Worm (Caenorhabditis elegans) whole organism, L4 larva: ENCODE measurements around the gene B0034.4.

Experiments used
- F44E2.7 ChIP-seq: fragments of 200-800 bp; sonication (Bioruptor generic); IDR thresholded peaks from 2 replicates; pipeline ENCODE4 v2.1.2; 2022; ENCODE audit warnings: missing genetic modification characterization, missing compliant biosample characterization
- R02D3.7 ChIP-seq: fragments of 150-350 bp; sonication (generic microtip); optimal IDR thresholded peaks from 3 replicates; lab custom pipeline; 2014; ENCODE audit warnings: missing biosample characterization, missing genetic modification characterization
- T20F7.1 ChIP-seq: fragments of 200-800 bp; sonication (Bioruptor generic); optimal IDR thresholded peaks from 2 replicates; lab custom pipeline; 2018; ENCODE audit warnings: mild to moderate bottlenecking, missing genetic modification characterization, missing compliant biosample characterization
- T26A8.4 ChIP-seq: fragments of 200-800 bp; sonication (Bioruptor generic); IDR thresholded peaks from 2 replicates; pipeline ENCODE4 v1.3.6; 2022; ENCODE audit warnings: missing genetic modification characterization, missing compliant biosample characterization
- Y48G9A.11 ChIP-seq: fragments of 200-800 bp; sonication (Bioruptor generic); IDR thresholded peaks from 2 replicates; pipeline ENCODE4 v1.3.6; 2022; ENCODE audit warnings: missing genetic modification reagents, missing genetic modification characterization, missing compliant biosample characterization
- Y75B8A.6 ChIP-seq: fragments of 200-800 bp; sonication (Bioruptor generic); IDR thresholded peaks from 2 replicates; pipeline ENCODE4 v1.3.6; 2022; ENCODE audit warnings: missing genetic modification reagents, missing genetic modification characterization, missing compliant biosample characterization
- ZK337.2 ChIP-seq: fragments of 200-800 bp; sonication (Bioruptor generic); IDR thresholded peaks from 2 replicates; pipeline ENCODE4 v1.3.6; 2022; ENCODE audit warnings: missing genetic modification reagents, missing genetic modification characterization, missing compliant biosample characterization
- aha-1 ChIP-seq: fragments of 150-350 bp; peaks from one replicate; lab custom pipeline; 2014; ENCODE audit warnings: missing biosample characterization, missing genetic modification characterization
- ama-1 ChIP-seq: fragments of 150-350 bp; optimal IDR thresholded peaks from 2 replicates; lab custom pipeline; 2014; ENCODE audit warnings: inconsistent platforms, mixed read lengths
- ceh-20 ChIP-seq: fragments of 200-800 bp; sonication (Bioruptor generic); IDR thresholded peaks from 2 replicates; pipeline ENCODE4 v1.3.6; 2022; ENCODE audit warnings: missing genetic modification reagents, missing genetic modification characterization, missing compliant biosample characterization
- ceh-32 ChIP-seq: sonication (generic microtip); optimal IDR thresholded peaks from 2 replicates; lab custom pipeline; 2016; ENCODE audit warnings: mild to moderate bottlenecking, missing genetic modification characterization, missing compliant biosample characterization; ENCODE audit not compliant: poor library complexity
- ceh-82 ChIP-seq: sonication (generic microtip); optimal IDR thresholded peaks from 2 replicates; lab custom pipeline; 2017; ENCODE audit warnings: missing biosample characterization, missing genetic modification characterization
- cey-2 ChIP-seq: sonication (generic microtip); optimal IDR thresholded peaks from 3 replicates; lab custom pipeline; 2017; ENCODE audit warnings: missing genetic modification characterization, mild to moderate bottlenecking, missing compliant biosample characterization, antibody characterized with exemption, borderline replicate concordance; ENCODE audit not compliant: insufficient read depth
- ctbp-1 ChIP-seq: fragments of 200-800 bp; sonication (Bioruptor generic); IDR thresholded peaks from 2 replicates; pipeline ENCODE4 v1.3.6; 2022; ENCODE audit warnings: missing genetic modification reagents, missing genetic modification characterization, missing compliant biosample characterization
- daf-16 ChIP-seq, 3 experiments: sonication (generic microtip); optimal IDR thresholded peaks; 2 replicates each; lab custom pipeline; 2016 to 2017; ENCODE audit warnings: missing genetic modification characterization in 3 of 3, missing genetic modification reagents in 3 of 3, mild to moderate bottlenecking in 2 of 3, missing compliant biosample characterization in 2 of 3, missing biosample characterization in 1 of 3, moderate library complexity in 1 of 3
- dmd-8 ChIP-seq: fragments of 200-800 bp; sonication (Bioruptor generic); IDR thresholded peaks from 2 replicates; pipeline ENCODE4 v1.3.6; 2022; ENCODE audit warnings: missing genetic modification characterization, missing compliant biosample characterization
- dpl-1 ChIP-seq: fragments of 150-350 bp; optimal IDR thresholded peaks from 2 replicates; lab custom pipeline; 2014; ENCODE audit warnings: missing biosample characterization, missing genetic modification reagents, missing genetic modification characterization
- duxl-1 ChIP-seq: sonication (generic microtip); optimal IDR thresholded peaks from 2 replicates; lab custom pipeline; 2016; ENCODE audit warnings: mild to moderate bottlenecking, missing genetic modification characterization, moderate library complexity, missing compliant biosample characterization; ENCODE audit not compliant: poor library complexity
- dve-1 ChIP-seq: sonication (generic microtip); optimal IDR thresholded peaks from 2 replicates; lab custom pipeline; 2017; ENCODE audit warnings: antibody characterized with exemption, mild to moderate bottlenecking, missing genetic modification characterization, missing compliant biosample characterization; ENCODE audit not compliant: insufficient read depth
- gei-8 ChIP-seq: fragments of 200-800 bp; sonication (Bioruptor generic); optimal IDR thresholded peaks from 2 replicates; lab custom pipeline; 2018; ENCODE audit warnings: mild to moderate bottlenecking, missing genetic modification characterization, missing compliant biosample characterization
- jun-1 ChIP-seq: fragments of 150-350 bp; optimal IDR thresholded peaks from 2 replicates; lab custom pipeline; 2014; ENCODE audit warnings: missing biosample characterization, missing genetic modification reagents, missing genetic modification characterization
- lin-1 ChIP-seq: fragments of 200-800 bp; sonication (Bioruptor generic); IDR thresholded peaks from 2 replicates; pipeline ENCODE4 v1.3.6; 2022; ENCODE audit warnings: missing genetic modification reagents, missing genetic modification characterization, missing compliant biosample characterization
- lin-15B ChIP-seq: fragments of 150-350 bp; sonication (generic microtip); optimal IDR thresholded peaks from 3 replicates; lab custom pipeline; 2014; ENCODE audit warnings: missing biosample characterization, missing genetic modification characterization
- lin-29 ChIP-seq: fragments of 200-800 bp; sonication (Bioruptor generic); IDR thresholded peaks from 2 replicates; pipeline ENCODE4 v1.3.6; 2022; ENCODE audit warnings: missing genetic modification reagents, missing genetic modification characterization, missing compliant biosample characterization
- lsy-2 ChIP-seq, 2 experiments: fragments of 150-350 bp in 1 of 2; sonication (generic microtip) in 1 of 2; optimal IDR thresholded peaks; 2 replicates each; lab custom pipeline; 2014 to 2017; ENCODE audit warnings: missing biosample characterization in 2 of 2, missing genetic modification characterization in 2 of 2
- mdt-29 ChIP-seq: fragments of 200-800 bp; sonication (Bioruptor generic); IDR thresholded peaks from 2 replicates; pipeline ENCODE4 v1.3.6; 2022; ENCODE audit warnings: missing genetic modification reagents, missing genetic modification characterization, missing compliant biosample characterization
- mep-1 ChIP-seq: fragments of 150-350 bp; sonication (generic microtip); optimal IDR thresholded peaks from 3 replicates; lab custom pipeline; 2014; ENCODE audit warnings: missing biosample characterization, missing genetic modification characterization
- mxl-2 ChIP-seq: fragments of 200-800 bp; sonication (Bioruptor generic); conservative IDR thresholded peaks from 2 replicates; pipeline ENCODE4 v1.3.6; 2022; ENCODE audit warnings: missing genetic modification reagents, missing genetic modification characterization, missing compliant biosample characterization
- nhr-111 ChIP-seq: fragments of 200-800 bp; sonication (Bioruptor generic); optimal IDR thresholded peaks from 2 replicates; lab custom pipeline; 2018; ENCODE audit warnings: mild to moderate bottlenecking, missing genetic modification characterization, missing compliant biosample characterization
- nhr-28 ChIP-seq: fragments of 150-350 bp; optimal IDR thresholded peaks from 2 replicates; lab custom pipeline; 2014; ENCODE audit warnings: missing biosample characterization, missing genetic modification characterization
- nhr-42 ChIP-seq: fragments of 200-800 bp; sonication (Bioruptor generic); IDR thresholded peaks from 2 replicates; pipeline ENCODE4 v1.3.6; 2022; ENCODE audit warnings: missing genetic modification characterization, missing compliant biosample characterization
- nhr-48 ChIP-seq: sonication (generic microtip); optimal IDR thresholded peaks from 2 replicates; lab custom pipeline; 2016; ENCODE audit warnings: mild to moderate bottlenecking, missing genetic modification characterization, missing compliant biosample characterization
- nhr-76 ChIP-seq: fragments of 150-350 bp; optimal IDR thresholded peaks from 2 replicates; lab custom pipeline; 2014; ENCODE audit warnings: missing biosample characterization, missing genetic modification characterization
- pha-4 ChIP-seq, 2 experiments: fragments of 150-350 bp in 1 of 2; fragments of 200-800 bp in 1 of 2; sonication (Bioruptor generic) in 1 of 2; IDR thresholded peaks in 1 of 2; optimal IDR thresholded peaks in 1 of 2; 2 replicates each; pipeline versions ENCODE4 v1.3.6 to Lab custom; 2014 to 2022; ENCODE audit warnings: missing genetic modification characterization in 2 of 2, missing genetic modification reagents in 2 of 2, missing biosample characterization in 1 of 2, missing compliant biosample characterization in 1 of 2
- php-3 ChIP-seq: fragments of 200-800 bp; sonication (Bioruptor generic); IDR thresholded peaks from 2 replicates; pipeline ENCODE4 v1.3.6; 2022; ENCODE audit warnings: missing genetic modification reagents, missing genetic modification characterization, missing compliant biosample characterization
- saeg-2 ChIP-seq: fragments of 200-800 bp; sonication (Bioruptor generic); IDR thresholded peaks from 2 replicates; pipeline ENCODE4 v1.3.6; 2022; ENCODE audit warnings: missing genetic modification reagents, missing genetic modification characterization, missing compliant biosample characterization
- set-16 ChIP-seq: fragments of 200-800 bp; sonication (Bioruptor generic); IDR thresholded peaks from 2 replicates; pipeline ENCODE4 v1.3.6; 2022; ENCODE audit warnings: missing genetic modification reagents, missing genetic modification characterization, missing compliant biosample characterization
- skn-1 ChIP-seq: fragments of 150-350 bp; optimal IDR thresholded peaks from 2 replicates; lab custom pipeline; 2014; ENCODE audit warnings: missing biosample characterization, missing genetic modification characterization
- snpc-1.2 ChIP-seq: fragments of 200-800 bp; sonication (Bioruptor generic); IDR thresholded peaks from 2 replicates; pipeline ENCODE4 v1.3.6; 2022; ENCODE audit warnings: missing genetic modification reagents, missing genetic modification characterization, missing compliant biosample characterization
- snpc-4 ChIP-seq: fragments of 150-350 bp; optimal IDR thresholded peaks from 2 replicates; lab custom pipeline; 2014; ENCODE audit warnings: missing biosample characterization, missing genetic modification characterization
- spr-3 ChIP-seq: fragments of 200-800 bp; sonication (Bioruptor generic); optimal IDR thresholded peaks from 2 replicates; lab custom pipeline; 2018; ENCODE audit warnings: mild to moderate bottlenecking, missing genetic modification characterization, missing compliant biosample characterization
- unc-130 ChIP-seq: sonication (generic microtip); optimal IDR thresholded peaks from 2 replicates; lab custom pipeline; 2016; ENCODE audit warnings: missing genetic modification reagents, missing genetic modification characterization, missing compliant biosample characterization
- unc-39 ChIP-seq: sonication (generic microtip); optimal IDR thresholded peaks from 2 replicates; lab custom pipeline; 2017; ENCODE audit warnings: missing biosample characterization, missing genetic modification characterization
- unc-62 ChIP-seq, 3 experiments: fragments of 150-350 bp in 1 of 3; sonication (generic microtip); optimal IDR thresholded peaks in 2 of 3; peaks in 1 of 3; 1 replicate in 1 of 3; 2 replicates in 2 of 3; lab custom pipeline; 2014 to 2017; ENCODE audit warnings: missing biosample characterization in 3 of 3, missing genetic modification characterization in 3 of 3, missing genetic modification reagents in 3 of 3, missing genotype in 1 of 3
- zag-1 ChIP-seq: fragments of 150-350 bp; optimal IDR thresholded peaks from 2 replicates; lab custom pipeline; 2014; ENCODE audit warnings: missing biosample characterization, missing genetic modification characterization
- zfp-3 ChIP-seq: fragments of 200-800 bp; sonication (Bioruptor generic); conservative IDR thresholded peaks from 2 replicates; pipeline ENCODE4 v1.3.6; 2022; ENCODE audit warnings: missing genetic modification reagents, missing genetic modification characterization, missing compliant biosample characterization
- zip-11 ChIP-seq: fragments of 200-800 bp; sonication (Bioruptor generic); IDR thresholded peaks from 2 replicates; pipeline ENCODE4 v1.3.6; 2022; ENCODE audit warnings: missing genetic modification characterization, missing compliant biosample characterization
- ztf-11 ChIP-seq: fragments of 150-350 bp; optimal IDR thresholded peaks from 2 replicates; lab custom pipeline; 2014; ENCODE audit warnings: missing biosample characterization, missing genetic modification characterization

Gene B0034.4

ce11 chrII:5931904-5932764, 37.2 kb downstream of the B0034.4 start (continued):
- TF ChIP-seq T26A8.4 = no peak
- TF ChIP-seq gei-8 = no peak
- TF ChIP-seq php-3 (GFP tag; lab: Robert Waterston, UW) = peak; percentile 68
- no peak for TF ChIP-seq cey-2 (tag; lab: Kevin White, UChicago)
- TF ChIP-seq zfp-3 = no peak
- TF ChIP-seq spr-3 (GFP tag; lab: Kevin White, UChicago) = no peak
- 0 out of 2 replicates have a peak, but pooled peaks have one; percentile 15 for TF ChIP-seq mdt-29 (GFP tag; lab: Robert Waterston, UW)
- TF ChIP-seq lsy-2 (tag; optimal IDR thresholded peaks at IDR 0.05; lab: Kevin White, UChicago) = peak in 1 of 2 experiments; percentile 8
- TF ChIP-seq duxl-1 (tag; lab: Kevin White, UChicago) = no peak
- TF ChIP-seq zag-1 (tag; lab: Kevin White, UChicago) = no peak
- TF ChIP-seq jun-1 (tag; lab: Kevin White, UChicago) = no peak
- TF ChIP-seq ctbp-1 (GFP tag; lab: Robert Waterston, UW) = no peak
- no peak for TF ChIP-seq ceh-32 (tag; lab: Kevin White, UChicago)
- TF ChIP-seq T20F7.1 (GFP tag; lab: Kevin White, UChicago) = peak; percentile 43
- TF ChIP-seq set-16 (GFP tag; lab: Robert Waterston, UW) = no peak
- peak; percentile 15 for TF ChIP-seq dpl-1 (GFP tag; lab: Kevin White, UChicago)
- no peak for TF ChIP-seq Y48G9A.11
- no peak for TF ChIP-seq ZK337.2 (GFP tag; lab: Robert Waterston, UW)
- peak; percentile 48 for TF ChIP-seq lin-1 (GFP tag; lab: Robert Waterston, UW)
- TF ChIP-seq skn-1 (tag; lab: Kevin White, UChicago) = no peak
- no peak for TF ChIP-seq nhr-42
- TF ChIP-seq unc-62 (GFP tag; optimal IDR thresholded peaks at IDR 0.05 in 1 of 2; lab: Kevin White, UChicago) = peak; percentile 86 to 98
- no peak for TF ChIP-seq unc-62 (tag; optimal IDR thresholded peaks at IDR 0.05; lab: Kevin White, UChicago)
- TF ChIP-seq R02D3.7 = no peak
- TF ChIP-seq pha-4 (GFP tag; IDR thresholded peaks at IDR 0.05; lab: Robert Waterston, UW) = no peak
- TF ChIP-seq pha-4 (tag; optimal IDR thresholded peaks at IDR 0.05; lab: Kevin White, UChicago) = no peak
- TF ChIP-seq dmd-8 (GFP tag; lab: Robert Waterston, UW) = no peak
- peak; percentile 22 for TF ChIP-seq nhr-48
- no peak for TF ChIP-seq aha-1
- no peak for TF ChIP-seq lin-15B
- TF ChIP-seq nhr-76 (tag; lab: Kevin White, UChicago) = no peak
- TF ChIP-seq ceh-82 (tag; lab: Kevin White, UChicago) = no peak
- no peak for TF ChIP-seq zip-11 (GFP tag; lab: Robert Waterston, UW)
- no peak for TF ChIP-seq unc-39 (tag; lab: Kevin White, UChicago)
- TF ChIP-seq nhr-28 = peak; percentile 81
- no peak for TF ChIP-seq ama-1 (lab: Kevin White, UChicago)
- TF ChIP-seq unc-130 (GFP tag; lab: Kevin White, UChicago) = no peak
- TF ChIP-seq dve-1 (tag; lab: Kevin White, UChicago) = peak; percentile 64
- peak in 1 of 2 experiments; percentile 79 for TF ChIP-seq daf-16 (GFP tag; optimal IDR thresholded peaks at IDR 0.05; lab: Kevin White, UChicago)
- peak; percentile 82 for TF ChIP-seq daf-16 (tag; optimal IDR thresholded peaks at IDR 0.05; lab: Kevin White, UChicago)
- no peak for TF ChIP-seq snpc-1.2 (GFP tag; lab: Robert Waterston, UW)
- no peak for TF ChIP-seq ztf-11
- TF ChIP-seq saeg-2 (GFP tag; lab: Robert Waterston, UW) = no peak
- TF ChIP-seq ceh-20 (GFP tag; lab: Robert Waterston, UW) = peak; percentile 59; the same call in 1 of the 2 replicates
- TF ChIP-seq lin-29 (GFP tag; lab: Robert Waterston, UW) = no peak
- TF ChIP-seq snpc-4 = no peak
- TF ChIP-seq Y75B8A.6 (GFP tag; lab: Robert Waterston, UW) = no peak
- TF ChIP-seq nhr-111 (GFP tag; lab: Kevin White, UChicago) = no peak
- no peak for TF ChIP-seq F44E2.7 (GFP tag; lab: Robert Waterston, UW)
- TF ChIP-seq mxl-2 = no peak
- no peak for TF ChIP-seq mep-1 (tag; lab: Kevin White, UChicago)
